Worm (Caenorhabditis elegans) whole organism, early embryonic: Measurements from ENCODE around the gene ZC132.11.

Experiments used
- B0310.2 ChIP-seq: sonication (generic microtip); optimal IDR thresholded peaks from 2 replicates; lab custom pipeline; 2016; ENCODE audit warnings: mild to moderate bottlenecking, missing genetic modification characterization, missing compliant biosample characterization
- F13C5.2 ChIP-seq: sonication (generic microtip); optimal IDR thresholded peaks from 2 replicates; lab custom pipeline; 2017; ENCODE audit warnings: mild to moderate bottlenecking, missing genetic modification characterization, inconsistent platforms, missing compliant biosample characterization
- aly-1 ChIP-seq: sonication (generic microtip); optimal IDR thresholded peaks from 2 replicates; lab custom pipeline; 2016; ENCODE audit warnings: missing genetic modification characterization, missing compliant biosample characterization
- ama-1 ChIP-seq: fragments of 150-350 bp; optimal IDR thresholded peaks from 2 replicates; lab custom pipeline; 2014
- ceh-13 ChIP-seq: fragments of 200-800 bp; sonication (Bioruptor generic); optimal IDR thresholded peaks from 2 replicates; lab custom pipeline; 2018; ENCODE audit warnings: mild to moderate bottlenecking, missing genetic modification characterization, missing compliant biosample characterization
- ceh-36 ChIP-seq: sonication (generic microtip); optimal IDR thresholded peaks from 2 replicates; lab custom pipeline; 2016; ENCODE audit warnings: missing genetic modification characterization, inconsistent platforms, missing compliant biosample characterization
- ets-7 ChIP-seq: sonication (generic microtip); optimal IDR thresholded peaks from 2 replicates; lab custom pipeline; 2016; ENCODE audit warnings: missing genotype, missing genetic modification characterization, missing compliant biosample characterization
- flt-1 ChIP-seq: fragments of 200-800 bp; sonication (Bioruptor generic); IDR thresholded peaks from 2 replicates; pipeline ENCODE4 v1.3.6; 2022; ENCODE audit warnings: missing genetic modification characterization, missing compliant biosample characterization
- hmbx-1 ChIP-seq: sonication (generic microtip); optimal IDR thresholded peaks from 2 replicates; lab custom pipeline; 2016; ENCODE audit warnings: mild to moderate bottlenecking, missing genetic modification characterization, missing compliant biosample characterization
- hmg-4 ChIP-seq: fragments of 200-800 bp; sonication (Bioruptor generic); optimal IDR thresholded peaks from 2 replicates; lab custom pipeline; 2018; ENCODE audit warnings: mild to moderate bottlenecking, missing genetic modification characterization, missing compliant biosample characterization
- hnd-1 ChIP-seq: sonication (generic microtip); optimal IDR thresholded peaks from 2 replicates; lab custom pipeline; 2016; ENCODE audit warnings: missing genetic modification characterization, missing compliant biosample characterization
- pes-1 ChIP-seq: fragments of 200-800 bp; sonication (Bioruptor generic); IDR thresholded peaks from 2 replicates; pipeline ENCODE4 v1.3.6; 2022; ENCODE audit warnings: missing genetic modification reagents, missing genetic modification characterization, missing compliant biosample characterization
- scrt-1 ChIP-seq: fragments of 200-800 bp; sonication (Bioruptor generic); IDR thresholded peaks from 2 replicates; pipeline ENCODE4 v1.3.6; 2022; ENCODE audit warnings: missing genetic modification characterization, missing compliant biosample characterization
- sea-1 ChIP-seq: fragments of 200-800 bp; sonication (Bioruptor generic); conservative IDR thresholded peaks from 2 replicates; pipeline ENCODE4 v1.3.6; 2022; ENCODE audit warnings: missing genetic modification characterization, missing compliant biosample characterization
- tbx-11 ChIP-seq: fragments of 200-800 bp; sonication (Bioruptor generic); IDR thresholded peaks from 2 replicates; pipeline ENCODE4 v1.3.6; 2022; ENCODE audit warnings: missing genetic modification characterization, missing compliant biosample characterization
- tbx-37 ChIP-seq: fragments of 200-800 bp; sonication (Bioruptor generic); conservative IDR thresholded peaks from 2 replicates; pipeline ENCODE4 v1.3.6; 2022; ENCODE audit warnings: missing genetic modification reagents, missing genetic modification characterization, missing compliant biosample characterization
- tra-4 ChIP-seq: sonication (generic microtip); optimal IDR thresholded peaks from 2 replicates; lab custom pipeline; 2017; ENCODE audit warnings: missing genetic modification characterization, missing compliant biosample characterization

Gene ZC132.11

DNA sequence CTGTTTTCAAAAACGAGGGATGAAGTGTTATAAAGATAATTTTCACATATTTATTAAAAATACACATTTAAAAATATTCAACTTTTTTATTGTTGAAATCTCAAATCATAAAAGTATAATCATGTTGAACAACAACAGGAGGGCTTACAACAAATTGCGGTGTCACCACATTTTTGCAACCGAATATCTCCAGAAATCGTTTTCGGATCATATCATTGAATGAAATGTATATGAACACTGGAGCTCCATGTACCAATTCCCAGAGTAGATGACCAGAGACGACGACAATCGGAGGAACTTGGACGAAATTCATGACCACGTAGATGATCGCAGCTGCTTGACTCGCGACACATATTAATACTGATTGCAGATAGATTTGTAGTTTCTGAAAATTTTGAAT, 37.1 kb downstream of the ZC132.11 start:
- TF ChIP-seq hmbx-1 (tag; lab: Kevin White, UChicago) (no peak), F13C5.2 (tag; lab: Kevin White, UChicago) (no peak), hmg-4 (GFP tag; lab: Kevin White, UChicago) (no peak), tra-4 (no peak), pes-1 (no peak), ama-1 (lab: Kevin White, UChicago) (no peak), aly-1 (tag; lab: Kevin White, UChicago) (no peak), tbx-37 (GFP tag; lab: Robert Waterston, UW) (no peak), ets-7 (no peak), flt-1 (GFP tag; lab: Robert Waterston, UW) (no peak), sea-1 (no peak), scrt-1 (GFP tag; lab: Robert Waterston, UW) (no peak)

DNA sequence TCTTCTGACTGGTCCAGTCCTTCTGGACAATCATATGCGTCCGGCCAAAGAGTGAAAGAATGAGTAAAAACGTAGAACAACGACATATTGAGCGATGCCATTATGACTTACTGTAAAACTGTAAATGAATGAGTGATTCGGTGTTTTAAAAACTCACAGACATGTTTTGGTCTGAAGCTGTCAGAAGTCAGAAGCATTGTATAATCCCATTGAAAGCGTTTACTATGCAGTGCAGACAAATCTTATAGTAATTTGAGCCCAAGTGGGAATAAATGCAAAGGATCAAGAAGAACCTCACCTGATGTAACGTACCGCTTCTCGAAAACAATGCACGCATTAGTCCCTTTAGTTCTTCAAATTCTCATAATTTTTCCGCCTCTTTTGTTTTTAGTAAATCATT, 38.4 kb downstream of the ZC132.11 start, which contains the start of gene srt-3:
srt-3 (minus strand) TSS at position 101 of the 400 bp plus-strand sequence.
- TF ChIP-seq tbx-11 (GFP tag; lab: Robert Waterston, UW) (no peak), ama-1 (lab: Kevin White, UChicago) (no peak), tbx-37 (GFP tag; lab: Robert Waterston, UW) (no peak), hnd-1 (tag; lab: Kevin White, UChicago) (no peak), ceh-36 (tag; lab: Kevin White, UChicago) (no peak), hmg-4 (GFP tag; lab: Kevin White, UChicago) (no peak), aly-1 (tag; lab: Kevin White, UChicago) (no peak), B0310.2 (tag; lab: Kevin White, UChicago) (no peak), ets-7 (no peak), F13C5.2 (tag; lab: Kevin White, UChicago) (no peak), scrt-1 (GFP tag; lab: Robert Waterston, UW) (no peak), ceh-13 (GFP tag; lab: Kevin White, UChicago) (no peak)

DNA sequence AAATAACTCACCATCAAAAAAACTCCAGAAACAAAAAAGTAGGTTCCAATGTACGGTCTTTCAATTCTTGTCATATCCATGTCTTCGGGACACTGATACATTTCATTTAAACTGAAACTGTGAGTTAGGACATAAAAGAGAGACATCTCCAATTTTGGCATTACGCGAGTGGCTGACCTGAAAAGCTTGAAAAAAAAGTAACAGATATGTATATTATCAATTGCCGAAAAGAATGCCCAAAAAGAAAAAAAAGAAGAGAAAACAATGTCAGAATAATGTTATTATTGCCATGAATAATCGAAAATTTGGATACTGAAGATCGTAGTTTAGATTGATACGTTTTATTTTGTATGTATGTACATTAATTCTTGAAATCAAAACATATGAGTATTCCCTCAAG, 42.0 kb downstream of the ZC132.11 start, which contains the start of gene srt-14:
srt-14 (minus strand) TSS at position 101 of the 400 bp plus-strand sequence.
- no peak for TF ChIP-seq scrt-1 (GFP tag; lab: Robert Waterston, UW)
- no peak for TF ChIP-seq hnd-1 (tag; lab: Kevin White, UChicago)
- TF ChIP-seq pes-1: no peak
- TF ChIP-seq sea-1: no peak
- no peak for TF ChIP-seq aly-1 (tag; lab: Kevin White, UChicago)
- TF ChIP-seq ceh-13 (GFP tag; lab: Kevin White, UChicago): no peak
- no peak for TF ChIP-seq tbx-37 (GFP tag; lab: Robert Waterston, UW)

DNA sequence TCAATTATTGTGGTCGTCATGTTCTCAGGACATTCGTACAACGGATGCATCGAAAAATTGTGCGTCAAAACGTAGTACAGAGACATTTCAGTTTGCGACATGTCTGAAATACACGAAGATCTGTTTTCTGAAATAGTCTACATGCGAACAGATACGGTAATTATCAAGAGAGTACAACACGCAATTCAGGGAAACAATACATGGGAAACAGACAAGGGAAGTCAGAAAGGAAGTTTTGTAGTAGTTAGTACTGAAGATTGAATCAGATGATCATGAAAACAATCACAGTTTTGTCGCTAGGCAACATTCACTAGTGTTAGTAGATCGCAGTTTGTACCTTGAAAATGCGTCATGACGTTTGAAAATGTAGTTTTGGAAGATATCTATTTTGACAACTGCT, 48.4 kb downstream of the ZC132.11 start, which contains the start of gene srt-13:
srt-13 (minus strand) TSS at position 101 of the 400 bp plus-strand sequence.
- TF ChIP-seq hmbx-1 (tag; lab: Kevin White, UChicago): no peak
- no peak for TF ChIP-seq hnd-1 (tag; lab: Kevin White, UChicago)
- TF ChIP-seq ceh-36 (tag; lab: Kevin White, UChicago): no peak
- TF ChIP-seq aly-1 (tag; lab: Kevin White, UChicago): no peak
- TF ChIP-seq flt-1 (GFP tag; lab: Robert Waterston, UW): no peak
- TF ChIP-seq F13C5.2 (tag; lab: Kevin White, UChicago): no peak

DNA sequence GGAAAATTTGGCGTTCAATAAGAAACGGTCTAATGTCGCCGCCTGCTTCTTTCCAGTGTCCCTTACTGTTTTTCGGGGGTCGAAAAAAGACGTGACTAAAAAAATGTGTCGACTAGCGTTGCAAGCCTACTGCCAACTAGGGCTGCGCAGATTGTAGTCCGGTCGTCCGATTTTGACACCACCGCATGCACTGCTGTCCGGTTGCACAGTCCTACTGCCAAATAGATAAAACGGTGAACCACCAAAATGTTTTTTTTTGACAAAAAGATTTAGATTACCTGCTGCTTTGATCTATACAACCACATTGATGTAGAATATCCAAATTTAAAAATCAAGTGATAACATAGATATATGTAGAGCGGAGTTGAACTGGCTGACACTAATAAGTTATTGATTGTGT, 50.1 kb downstream of the ZC132.11 start:
- no peak for TF ChIP-seq F13C5.2 (tag; lab: Kevin White, UChicago)
- TF ChIP-seq tbx-11 (GFP tag; lab: Robert Waterston, UW): no peak
- TF ChIP-seq hmbx-1 (tag; lab: Kevin White, UChicago): no peak
- no peak for TF ChIP-seq sea-1
- TF ChIP-seq flt-1 (GFP tag; lab: Robert Waterston, UW): no peak
- TF ChIP-seq tbx-37 (GFP tag; lab: Robert Waterston, UW): no peak
- TF ChIP-seq ama-1 (lab: Kevin White, UChicago): no peak
- no peak for TF ChIP-seq ceh-13 (GFP tag; lab: Kevin White, UChicago)
- TF ChIP-seq ets-7: no peak
- TF ChIP-seq hnd-1 (tag; lab: Kevin White, UChicago): no peak
- TF ChIP-seq B0310.2 (tag; lab: Kevin White, UChicago): no peak
- TF ChIP-seq pes-1: no peak
- no peak for TF ChIP-seq tra-4
- TF ChIP-seq hmg-4 (GFP tag; lab: Kevin White, UChicago): no peak
- no peak for TF ChIP-seq aly-1 (tag; lab: Kevin White, UChicago)
